Fruit fly (Drosophila melanogaster) whole organism, prepupa: ENCODE measurements around the gene repo.

Experiments
- Blimp-1 ChIP-seq: fragments of 200-800 bp; sonication (Bioruptor generic); optimal IDR thresholded peaks from 3 replicates; lab custom pipeline; 2017; ENCODE audit warnings: missing biosample characterization, missing genetic modification characterization, mild to moderate bottlenecking, moderate library complexity, missing genetic modification reagents
- CG10669 ChIP-seq: fragments of 200-800 bp; sonication (Bioruptor generic); optimal IDR thresholded peaks from 3 replicates; lab custom pipeline; 2018; ENCODE audit warnings: missing biosample characterization, mild to moderate bottlenecking, missing genetic modification characterization, moderate library complexity
- CG3919 ChIP-seq: fragments of 200-800 bp; sonication (Bioruptor generic); optimal IDR thresholded peaks from 3 replicates; lab custom pipeline; 2016; ENCODE audit warnings: missing biosample characterization, missing genetic modification characterization
- CG8319 ChIP-seq: fragments of 200-800 bp; sonication (Bioruptor generic); optimal IDR thresholded peaks from 3 replicates; lab custom pipeline; 2016; ENCODE audit warnings: missing biosample characterization, missing genetic modification characterization
- Hr38 ChIP-seq: sonication (Bioruptor generic); optimal IDR thresholded peaks from 2 replicates; lab custom pipeline; 2016; ENCODE audit warnings: missing biosample characterization, missing genetic modification characterization
- Smox ChIP-seq: fragments of 200-800 bp; sonication (Bioruptor generic); optimal IDR thresholded peaks from 3 replicates; lab custom pipeline; 2016; ENCODE audit warnings: missing biosample characterization, missing genetic modification characterization
- fkh ChIP-seq: fragments of 200-800 bp; sonication (Bioruptor generic); optimal IDR thresholded peaks from 3 replicates; lab custom pipeline; 2017; ENCODE audit warnings: missing biosample characterization, mild to moderate bottlenecking, missing genetic modification characterization, moderate library complexity
- net ChIP-seq: fragments of 200-800 bp; sonication (Bioruptor generic); optimal IDR thresholded peaks from 3 replicates; lab custom pipeline; 2016; ENCODE audit warnings: missing biosample characterization, missing genetic modification characterization
- ss ChIP-seq, 2 experiments: fragments of 200-800 bp; sonication (Bioruptor generic); optimal IDR thresholded peaks; 2 replicates in 1 of 2; 3 replicates in 1 of 2; lab custom pipeline; 2017 to 2018; ENCODE audit warnings: mild to moderate bottlenecking in 2 of 2, missing biosample characterization in 2 of 2, missing genetic modification characterization in 2 of 2, moderate library complexity in 1 of 2
- svp ChIP-seq: fragments of 200-800 bp; sonication (Bioruptor generic); peaks from one replicate; lab custom pipeline; 2016; ENCODE audit warnings: missing biosample characterization, missing genetic modification characterization
- topi ChIP-seq: fragments of 200-800 bp; sonication (Bioruptor generic); optimal IDR thresholded peaks from 3 replicates; lab custom pipeline; 2016; ENCODE audit warnings: missing biosample characterization, missing genetic modification characterization

DNA sequence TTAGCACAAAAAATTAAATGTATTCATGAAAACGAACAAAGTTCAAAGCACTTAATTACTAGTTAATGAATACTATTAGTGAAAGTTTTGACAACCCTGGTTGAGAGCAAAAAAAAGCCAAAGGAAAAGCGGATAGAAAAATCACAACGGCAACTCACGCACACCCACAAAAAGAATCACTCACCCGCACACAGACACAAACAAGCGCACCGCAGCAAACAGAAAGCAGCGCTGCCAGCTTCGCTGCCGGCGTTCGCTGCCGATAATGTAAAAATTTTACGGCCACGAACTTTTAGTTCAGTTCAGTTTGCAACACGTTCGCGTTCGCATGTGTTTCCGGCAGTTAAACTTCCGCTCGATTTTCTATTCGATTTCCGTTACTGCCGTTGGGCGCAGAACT is 31.5 kb downstream of the repo start, which contains the start of gene CG18599:
- no peak for TF ChIP-seq net
- TF ChIP-seq CG10669 (GFP tag; lab: Kevin White, UChicago) = no peak
- no peak for TF ChIP-seq CG8319 (GFP tag; lab: Kevin White, UChicago)
- TF ChIP-seq svp (GFP tag; lab: Kevin White, UChicago) = no peak
- TF ChIP-seq Blimp-1 (GFP tag; lab: Kevin White, UChicago) = no peak
- no peak for TF ChIP-seq Hr38 (GFP tag; lab: Kevin White, UChicago)
- no peak for TF ChIP-seq topi
- TF ChIP-seq Smox (GFP tag; lab: Kevin White, UChicago) = no peak
- no peak for TF ChIP-seq ss (GFP tag; optimal IDR thresholded peaks at IDR 0.05; lab: Kevin White, UChicago)
- TF ChIP-seq fkh (GFP tag; lab: Kevin White, UChicago) = no peak
- TF ChIP-seq CG3919 = no peak
